Worm (Caenorhabditis elegans) whole organism, L4/young adult: Measurements from ENCODE around the gene fbxb-25.

Experiments
- W03F9.2 ChIP-seq: fragments of 150-350 bp; optimal IDR thresholded peaks from 2 replicates; lab custom pipeline; 2014; ENCODE audit warnings: missing biosample characterization, missing genetic modification characterization
- dao-5 ChIP-seq: sonication (generic microtip); optimal IDR thresholded peaks from 2 replicates; lab custom pipeline; 2016; ENCODE audit warnings: missing genotype, missing genetic modification characterization, moderate library complexity, missing compliant biosample characterization
- him-1 ChIP-seq: sonication (generic microtip); optimal IDR thresholded peaks from 2 replicates; lab custom pipeline; 2016; ENCODE audit warnings: missing genotype, missing genetic modification reagents, missing genetic modification characterization, missing compliant biosample characterization

fbxb-25 gene

DNA sequence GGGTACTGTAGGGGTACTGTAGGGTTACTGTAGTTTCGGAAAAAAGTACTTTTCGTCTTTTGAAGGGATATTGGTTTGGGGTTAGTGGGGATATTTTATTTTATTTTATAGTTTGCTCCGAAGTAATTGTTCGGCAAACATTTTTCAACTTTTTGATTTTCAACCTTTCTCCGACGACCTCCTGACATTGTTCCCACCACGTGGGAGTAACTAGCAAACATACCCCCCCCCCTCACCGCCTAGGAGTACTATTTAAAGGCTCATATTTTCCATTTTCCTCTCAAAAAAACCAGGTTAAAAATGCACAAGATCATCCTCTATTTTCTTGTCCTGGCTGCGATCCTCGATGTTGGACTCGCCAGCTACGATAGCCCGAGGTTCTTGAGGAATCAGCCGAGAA lies 17.8 kb upstream of the fbxb-25 start, which contains the start of gene srlf-29:
Gene srlf-29, plus strand, starts transcription at position 301 of the 400 bp plus-strand sequence.
- TF ChIP-seq dao-5 (tag; lab: Kevin White, UChicago): no peak
- no peak for TF ChIP-seq him-1 (tag; lab: Kevin White, UChicago)
- TF ChIP-seq W03F9.2 (tag; lab: Kevin White, UChicago): no peak

DNA sequence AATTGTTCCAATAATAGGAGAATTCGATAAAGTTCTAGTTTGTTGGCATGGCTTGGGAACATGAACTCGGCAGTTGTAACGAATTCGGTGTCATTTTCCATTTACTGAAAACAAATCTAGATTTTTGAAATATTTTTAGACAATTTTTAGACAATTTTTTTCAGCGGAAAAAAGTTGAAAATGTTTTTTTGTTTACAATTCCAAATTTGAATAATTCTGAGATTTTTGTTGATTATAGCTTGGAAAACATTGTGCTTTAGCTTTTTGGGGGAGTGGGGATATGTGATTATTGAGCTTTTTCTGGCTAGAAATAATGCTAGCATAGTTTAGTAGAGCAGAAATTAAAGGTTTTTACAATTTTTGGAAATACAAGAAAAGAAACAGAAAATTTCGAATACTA lies 14.9 kb upstream of the fbxb-25 start, which contains the start of gene srw-97:
Gene srw-97, minus strand, starts transcription at position 101 of the 400 bp plus-strand sequence.
- no peak for TF ChIP-seq him-1 (tag; lab: Kevin White, UChicago)
- TF ChIP-seq W03F9.2 (tag; lab: Kevin White, UChicago): no peak
- TF ChIP-seq dao-5 (tag; lab: Kevin White, UChicago): no peak

DNA sequence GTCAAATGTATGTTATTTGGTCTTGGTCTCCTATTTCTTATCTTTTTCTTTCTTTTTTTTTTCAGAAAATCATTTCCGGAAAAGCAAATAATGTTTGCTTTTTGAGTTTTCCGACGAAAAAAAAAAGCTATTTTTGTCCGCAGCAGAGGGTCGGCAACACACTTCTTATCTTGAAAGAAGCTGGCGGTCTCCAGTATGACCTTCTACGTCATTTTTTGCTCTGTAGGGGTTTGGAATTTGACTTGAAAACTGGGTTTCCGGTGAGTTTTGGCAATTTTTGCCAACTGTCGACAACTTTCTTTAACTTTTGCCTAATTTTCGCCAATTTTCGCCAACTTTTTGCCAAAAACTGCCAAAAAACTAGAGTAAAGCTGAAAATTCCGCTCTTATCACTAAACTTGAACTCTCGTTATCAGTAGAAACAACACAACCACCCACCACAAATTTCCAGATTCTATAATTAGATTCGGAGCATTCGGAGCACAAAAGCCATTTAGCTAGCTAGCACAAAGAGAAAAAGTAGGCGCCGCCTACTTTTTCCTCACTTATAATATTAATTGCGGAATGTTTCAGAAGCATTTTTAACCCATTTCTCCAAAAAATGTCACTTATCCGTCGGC lies 13.5 kb upstream of the fbxb-25 start, which contains the start of gene nhx-6:
Gene nhx-6, plus strand, starts transcription at position 570 of the 620 bp plus-strand sequence.
- no peak for TF ChIP-seq dao-5 (tag; lab: Kevin White, UChicago)
- TF ChIP-seq W03F9.2 (tag; lab: Kevin White, UChicago): no peak
- no peak for TF ChIP-seq him-1 (tag; lab: Kevin White, UChicago)

DNA sequence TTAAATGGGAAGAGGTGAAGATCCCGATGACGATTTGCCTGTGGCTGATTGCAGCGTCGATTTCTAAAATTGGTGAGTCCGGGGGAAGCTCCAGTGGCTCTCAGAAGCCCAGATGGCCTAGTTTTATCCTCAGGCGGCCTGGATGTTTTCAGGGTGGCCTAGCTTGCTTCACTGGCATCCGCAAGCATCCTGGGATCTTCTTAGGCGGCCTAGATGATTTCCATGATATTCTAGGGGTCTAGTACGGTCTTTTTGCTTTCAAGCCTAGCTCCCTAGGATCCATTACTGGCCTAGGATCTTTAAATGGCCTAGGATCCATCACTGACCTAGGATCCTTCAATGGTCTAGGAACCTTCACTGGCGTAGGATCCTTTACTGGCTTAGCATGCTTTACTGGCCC lies 12.9 kb upstream of the fbxb-25 start:
- TF ChIP-seq him-1 (tag; lab: Kevin White, UChicago) (no peak), W03F9.2 (tag; lab: Kevin White, UChicago) (no peak), dao-5 (tag; lab: Kevin White, UChicago) (no peak)

DNA sequence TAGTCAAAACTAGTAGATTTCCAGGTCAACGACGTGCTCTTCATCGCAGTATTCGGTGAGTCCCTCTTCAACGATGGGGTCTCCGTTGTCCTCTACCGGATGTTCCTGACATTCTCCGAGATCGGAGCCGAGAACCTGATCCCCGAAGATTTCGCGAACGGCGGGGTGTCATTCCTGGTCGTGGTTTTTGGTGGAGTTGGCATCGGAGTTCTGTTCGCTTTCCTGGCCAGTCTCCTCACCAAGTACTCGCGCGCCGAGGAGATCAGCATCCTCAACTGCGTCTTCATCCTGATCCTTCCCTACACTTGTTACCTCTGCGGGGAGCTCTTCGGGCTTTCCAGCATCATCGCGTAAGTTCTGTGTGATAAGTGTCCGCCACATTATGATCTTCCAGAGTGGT lies 11.2 kb upstream of the fbxb-25 start:
- TF ChIP-seq dao-5 (tag; lab: Kevin White, UChicago): no peak
- no peak for TF ChIP-seq him-1 (tag; lab: Kevin White, UChicago)
- TF ChIP-seq W03F9.2 (tag; lab: Kevin White, UChicago): no peak

DNA sequence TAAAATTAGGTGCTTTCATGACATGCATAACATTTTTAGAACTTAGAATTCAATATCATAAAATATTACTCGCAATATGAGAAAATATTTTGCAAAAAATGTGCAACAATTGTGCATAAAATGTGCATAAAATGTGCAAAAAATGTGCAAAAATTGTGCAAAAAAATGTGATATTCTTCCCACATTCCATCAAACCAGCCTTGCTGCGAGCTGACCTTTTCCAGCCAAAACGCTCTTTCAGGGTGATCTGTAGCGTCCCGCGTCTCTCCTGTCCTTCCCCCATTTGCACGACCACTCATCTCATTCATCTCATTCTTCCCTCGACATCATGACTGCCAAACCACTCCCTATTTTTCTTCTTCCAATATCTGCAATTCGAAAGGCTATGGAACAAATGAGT lies 7.8 kb upstream of the fbxb-25 start, which contains the start of gene fbxb-17:
Gene fbxb-17, plus strand, starts transcription at position 301 of the 400 bp plus-strand sequence.
- TF ChIP-seq him-1 (tag; lab: Kevin White, UChicago) (no peak), W03F9.2 (tag; lab: Kevin White, UChicago) (no peak), dao-5 (tag; lab: Kevin White, UChicago) (no peak)

DNA sequence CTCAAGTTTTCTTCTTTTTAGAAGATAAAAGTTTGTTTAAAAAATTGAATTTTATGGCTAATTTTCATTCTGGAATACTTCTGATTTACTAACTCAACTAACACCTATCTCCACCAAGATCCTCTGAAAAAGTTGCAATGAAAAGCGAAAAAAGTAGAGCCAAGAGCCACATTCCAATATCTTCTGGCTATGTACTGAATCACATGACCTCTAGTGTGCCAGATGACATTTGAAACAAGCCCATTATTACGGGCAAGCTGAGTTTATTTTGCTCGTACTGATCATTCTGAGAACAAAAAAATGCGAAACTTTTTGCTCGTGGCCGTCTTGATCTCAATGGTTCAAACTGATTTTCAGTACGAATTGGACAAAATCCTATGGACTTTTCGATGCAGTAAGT lies 4.8 kb upstream of the fbxb-25 start, which contains the start of gene irld-36:
Gene irld-36, plus strand, starts transcription at position 301 of the 400 bp plus-strand sequence.
- TF ChIP-seq dao-5 (tag; lab: Kevin White, UChicago) (no peak), W03F9.2 (tag; lab: Kevin White, UChicago) (no peak), him-1 (tag; lab: Kevin White, UChicago) (no peak)

DNA sequence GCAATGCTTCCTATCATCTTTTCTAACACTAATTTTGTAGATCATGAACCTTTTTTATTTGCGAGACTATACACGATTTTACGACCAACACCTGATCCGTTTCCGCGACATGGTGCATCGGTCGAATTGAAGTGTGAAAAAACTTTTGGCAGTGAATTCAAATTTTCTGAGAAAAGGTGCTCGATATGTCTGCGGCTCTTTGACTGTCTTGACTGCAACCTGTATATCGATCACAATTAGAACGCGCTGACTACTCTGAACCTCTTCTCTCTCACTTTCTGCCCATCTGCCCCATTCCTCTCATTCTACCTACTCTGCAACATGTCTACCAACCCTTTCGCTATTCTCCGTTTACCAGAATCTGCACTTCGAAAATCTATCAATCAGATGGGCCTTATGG lies 1.6 kb upstream of the fbxb-25 start, which contains the start of gene fbxb-26:
Gene fbxb-26, plus strand, starts transcription at position 301 of the 400 bp plus-strand sequence.
- TF ChIP-seq him-1 (tag; lab: Kevin White, UChicago) (no peak), dao-5 (tag; lab: Kevin White, UChicago) (no peak), W03F9.2 (tag; lab: Kevin White, UChicago) (no peak)

DNA sequence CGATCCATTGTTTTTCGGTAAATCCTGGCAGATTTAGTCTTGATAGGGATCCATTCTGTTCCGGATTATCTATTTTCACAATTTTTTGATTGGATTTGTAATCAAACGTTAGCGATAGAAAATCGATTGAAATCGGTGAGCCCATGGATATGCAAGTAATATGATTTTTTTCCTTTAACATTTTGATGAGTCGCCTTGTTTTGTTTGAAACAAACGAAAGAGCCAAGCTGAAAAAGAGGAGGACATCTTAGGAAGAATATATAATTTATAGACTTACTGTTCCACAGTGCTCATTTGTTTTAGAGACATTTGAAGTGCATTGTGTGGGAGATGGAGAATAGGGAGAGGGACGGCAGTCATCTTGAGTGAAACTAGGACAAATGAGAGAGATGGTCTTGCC lies 5.0 kb downstream of the fbxb-25 start, which contains the start of the genes fbxb-18 and fbxb-19:
Gene fbxb-18, minus strand, starts transcription at position 101 of the 400 bp plus-strand sequence.
Gene fbxb-19, minus strand, starts transcription at position 369 of the 400 bp plus-strand sequence.
- TF ChIP-seq dao-5 (tag; lab: Kevin White, UChicago) (no peak), him-1 (tag; lab: Kevin White, UChicago) (no peak), W03F9.2 (tag; lab: Kevin White, UChicago) (no peak)

DNA sequence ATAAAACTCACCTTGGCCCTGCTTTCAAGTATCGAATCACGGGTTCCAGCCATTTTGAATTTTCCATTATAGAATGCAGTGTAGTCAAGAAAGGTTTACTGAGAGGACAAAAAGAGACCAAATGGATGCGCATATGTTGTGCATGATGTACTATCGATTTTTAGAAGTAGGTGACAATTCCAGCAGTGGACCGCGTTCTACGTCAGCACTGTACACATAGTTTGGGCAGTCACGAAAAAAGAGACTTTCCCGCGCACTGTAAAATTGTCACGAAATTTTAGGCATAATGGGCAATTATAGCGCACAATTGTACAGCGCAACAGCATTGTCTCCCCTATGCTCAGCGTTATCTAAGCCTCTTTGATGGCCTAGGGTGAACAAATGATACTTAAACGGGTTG lies 7.2 kb downstream of the fbxb-25 start, which contains the start of gene fbxc-22:
Gene fbxc-22, minus strand, starts transcription at position 101 of the 400 bp plus-strand sequence.
- no peak for TF ChIP-seq W03F9.2 (tag; lab: Kevin White, UChicago)
- TF ChIP-seq dao-5 (tag; lab: Kevin White, UChicago): no peak
- TF ChIP-seq him-1 (tag; lab: Kevin White, UChicago): no peak

DNA sequence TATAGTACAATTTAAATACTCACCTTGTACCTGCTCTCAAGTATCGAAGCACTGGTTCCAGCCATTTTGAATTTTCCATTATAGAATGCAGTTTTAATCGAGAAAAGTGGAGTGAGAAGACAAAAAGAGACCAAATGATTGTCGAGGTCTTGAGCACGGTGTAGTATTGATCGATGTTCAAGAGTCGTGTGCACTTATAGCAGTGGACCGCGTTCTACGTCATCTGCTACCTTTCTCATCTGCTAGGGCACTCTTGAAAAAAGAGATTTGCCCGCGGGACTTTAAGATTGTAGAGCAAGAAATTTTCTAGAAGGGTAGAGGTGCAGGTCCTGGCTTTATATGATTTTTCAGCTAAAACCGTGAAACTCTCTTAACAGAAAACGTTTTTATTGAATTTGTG lies 9.0 kb downstream of the fbxb-25 start, which contains the start of gene fbxc-21:
Gene fbxc-21, minus strand, starts transcription at position 101 of the 400 bp plus-strand sequence.
- no peak for TF ChIP-seq dao-5 (tag; lab: Kevin White, UChicago)
- no peak for TF ChIP-seq him-1 (tag; lab: Kevin White, UChicago)
- no peak for TF ChIP-seq W03F9.2 (tag; lab: Kevin White, UChicago)

DNA sequence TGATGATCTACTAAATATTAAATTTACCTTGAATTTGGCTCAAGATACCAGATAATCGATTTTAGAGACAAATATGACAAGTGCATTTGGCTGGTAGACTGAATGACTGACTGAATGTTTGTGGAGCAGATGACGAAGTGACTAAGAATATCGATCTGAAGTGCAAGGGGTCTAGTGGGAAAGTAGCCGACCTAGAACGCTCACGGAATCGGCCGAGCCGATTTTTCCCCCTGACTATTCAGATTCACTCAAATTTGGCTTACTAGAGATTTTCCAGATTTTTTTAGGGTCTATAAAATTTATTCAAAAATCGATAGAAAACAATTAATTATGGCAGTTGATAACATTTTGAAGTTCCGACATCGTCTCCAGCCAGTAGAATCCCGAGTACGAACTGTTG lies 10.7 kb downstream of the fbxb-25 start, which contains the start of gene fbxc-26:
Gene fbxc-26, minus strand, starts transcription at position 101 of the 400 bp plus-strand sequence.
- TF ChIP-seq dao-5 (tag; lab: Kevin White, UChicago) (no peak), him-1 (tag; lab: Kevin White, UChicago) (no peak), W03F9.2 (tag; lab: Kevin White, UChicago) (no peak)

DNA sequence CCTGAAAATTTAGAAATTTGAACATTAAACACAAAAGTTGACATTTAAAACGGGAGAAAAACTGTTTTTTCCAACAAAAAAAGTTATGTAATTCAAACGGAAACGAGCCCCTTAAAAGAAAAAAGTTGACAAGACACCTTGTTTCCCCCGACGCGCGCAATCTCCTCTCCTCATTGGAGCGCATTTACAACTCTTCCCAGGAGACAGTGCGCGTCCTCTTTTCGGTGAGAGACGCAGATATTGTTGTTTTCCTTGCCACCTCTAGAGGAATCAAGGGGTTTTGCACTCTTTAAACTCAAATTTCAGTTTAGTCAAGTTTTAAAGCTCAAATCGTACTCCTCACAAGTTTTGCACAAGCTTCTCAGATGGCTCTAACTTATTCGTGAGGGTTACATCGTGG lies 12.0 kb downstream of the fbxb-25 start, which contains the start of gene F58E1.13:
Gene F58E1.13, minus strand, starts transcription at position 12 of the 400 bp plus-strand sequence.
- TF ChIP-seq him-1 (tag; lab: Kevin White, UChicago) (no peak), W03F9.2 (tag; lab: Kevin White, UChicago) (no peak), dao-5 (tag; lab: Kevin White, UChicago) (no peak)
